Fruit fly (Drosophila melanogaster): ENCODE data around the gene CG43125.

The CG43125 gene

dm6 chr3R:28292498-28292897 lies 29.1 kb upstream of the CG43125 start, which contains the start of gene Mst98Cb:
Mst98Cb (plus strand) TSS chr3R:28292798.
- no peak for TF ChIP-seq ey (GFP tag; optimal IDR thresholded peaks at IDR 0.05)
- TF ChIP-seq dl (GFP tag; optimal IDR thresholded peaks at IDR 0.05; ENCODE audit: insufficient read depth in 1 of 2, partially characterized antibody in 2 of 2) = no peak
- TF ChIP-seq psq (GFP tag; optimal IDR thresholded peaks at IDR 0.05) = no peak
- TF ChIP-seq HLH106 (tag; optimal IDR thresholded peaks at IDR 0.05) = no peak
- no peak for TF ChIP-seq brk (GFP tag; optimal IDR thresholded peaks at IDR 0.05)
- no peak for TF ChIP-seq Sp1 (GFP tag; optimal IDR thresholded peaks at IDR 0.05)
- TF ChIP-seq Dif (GFP tag; optimal IDR thresholded peaks at IDR 0.05; ENCODE audit: partially characterized antibody) = no peak
- no peak for TF ChIP-seq lola (GFP tag; optimal IDR thresholded peaks at IDR 0.05)
- TF ChIP-seq GATAd (GFP tag; optimal IDR thresholded peaks at IDR 0.05) = no peak
- TF ChIP-seq woc (GFP tag; optimal IDR thresholded peaks at IDR 0.05) = no peak
- no peak for TF ChIP-seq CG9705 (GFP tag; optimal IDR thresholded peaks at IDR 0.05)
- no peak for TF ChIP-seq CG32264 (GFP tag; optimal IDR thresholded peaks at IDR 0.05)
- TF ChIP-seq Hr83 (GFP tag; optimal IDR thresholded peaks at IDR 0.05; ENCODE audit: poor library complexity, severe bottlenecking) = no peak
- no peak for TF ChIP-seq Abd-B (GFP tag; optimal IDR thresholded peaks at IDR 0.05)
- TF ChIP-seq h (GFP tag; optimal IDR thresholded peaks at IDR 0.05) = no peak
- TF ChIP-seq Myc (optimal IDR thresholded peaks at IDR 0.05) = no peak
- TF ChIP-seq dsf (GFP tag; optimal IDR thresholded peaks at IDR 0.05; ENCODE audit: borderline replicate concordance) = no peak
- TF ChIP-seq tai (GFP tag; optimal IDR thresholded peaks at IDR 0.05) = no peak
- no peak for TF ChIP-seq fru (GFP tag; optimal IDR thresholded peaks at IDR 0.05)
- no peak for TF ChIP-seq jim (GFP tag; optimal IDR thresholded peaks at IDR 0.05)

- TF ChIP-seq br (GFP tag; optimal IDR thresholded peaks at IDR 0.05) (no peak), Vsx2 (GFP tag; optimal IDR thresholded peaks at IDR 0.05; ENCODE audit: partially characterized antibody) (no peak), woc (GFP tag; optimal IDR thresholded peaks at IDR 0.05) (no peak), tai (GFP tag; optimal IDR thresholded peaks at IDR 0.05) (no peak), CG32264 (GFP tag; optimal IDR thresholded peaks at IDR 0.05) (no peak), dmrt93B (GFP tag; optimal IDR thresholded peaks at IDR 0.05) (no peak), Abd-B (GFP tag; optimal IDR thresholded peaks at IDR 0.05) (no peak), rgr (GFP tag; optimal IDR thresholded peaks at IDR 0.05) (no peak), Hr78 (GFP tag; optimal IDR thresholded peaks at IDR 0.05) (no peak)
These were observed 27.6 kb upstream of the CG43125 start, which contains the start of gene Mst98Ca for dm6 chr3R:28291038-28291437. Mst98Ca (plus strand) TSS chr3R:28291338.

- TF ChIP-seq fru (GFP tag; optimal IDR thresholded peaks at IDR 0.05) (no peak), tai (GFP tag; optimal IDR thresholded peaks at IDR 0.05) (no peak), Hr83 (GFP tag; optimal IDR thresholded peaks at IDR 0.05; ENCODE audit: poor library complexity, severe bottlenecking) (no peak), Hr78 (GFP tag; optimal IDR thresholded peaks at IDR 0.05) (no peak), jim (GFP tag; optimal IDR thresholded peaks at IDR 0.05) (no peak)
These were observed 20.0 kb upstream of the CG43125 start, which contains the start of gene CG34437 for dm6 chr3R:28283419-28283818. CG34437 (plus strand) TSS chr3R:28283719.

- TF ChIP-seq N (GFP tag; optimal IDR thresholded peaks at IDR 0.05) (no peak), lola (GFP tag; optimal IDR thresholded peaks at IDR 0.05) (no peak), OdsH (GFP tag; optimal IDR thresholded peaks at IDR 0.05) (no peak), Dif (GFP tag; optimal IDR thresholded peaks at IDR 0.05; ENCODE audit: partially characterized antibody) (no peak), Hr83 (GFP tag; optimal IDR thresholded peaks at IDR 0.05; ENCODE audit: poor library complexity, severe bottlenecking) (no peak)
These were observed 18.9 kb upstream of the CG43125 start, which contains the start of gene CG34436 for dm6 chr3R:28282280-28282679. CG34436 (plus strand) TSS chr3R:28282580.

dm6 chr3R:28264673-28265072 lies 1.3 kb upstream of the CG43125 start, which contains the start of gene CG43124:
CG43124 (minus strand) TSS chr3R:28264773.
- no peak for TF ChIP-seq usp (GFP tag; optimal IDR thresholded peaks at IDR 0.05)
- TF ChIP-seq sv (GFP tag; optimal IDR thresholded peaks at IDR 0.05) = no peak
- TF ChIP-seq woc (GFP tag; optimal IDR thresholded peaks at IDR 0.05) = no peak
- no peak for TF ChIP-seq rgr (GFP tag; optimal IDR thresholded peaks at IDR 0.05)
- no peak for TF ChIP-seq Jra (GFP tag; optimal IDR thresholded peaks at IDR 0.05)
- no peak for TF ChIP-seq Dif (GFP tag; optimal IDR thresholded peaks at IDR 0.05; ENCODE audit: partially characterized antibody)
- no peak for TF ChIP-seq ey (GFP tag; optimal IDR thresholded peaks at IDR 0.05)
- TF ChIP-seq Abd-B (GFP tag; optimal IDR thresholded peaks at IDR 0.05) = no peak
- TF ChIP-seq Hr83 (GFP tag; optimal IDR thresholded peaks at IDR 0.05; ENCODE audit: poor library complexity, severe bottlenecking) = no peak
- TF ChIP-seq Mio (GFP tag; optimal IDR thresholded peaks at IDR 0.05) = no peak
- no peak for TF ChIP-seq dmrt93B (GFP tag; optimal IDR thresholded peaks at IDR 0.05)
- no peak for TF ChIP-seq psq (GFP tag; optimal IDR thresholded peaks at IDR 0.05)
- TF ChIP-seq Sp1 (GFP tag; optimal IDR thresholded peaks at IDR 0.05) = no peak
- TF ChIP-seq jim (GFP tag; optimal IDR thresholded peaks at IDR 0.05) = no peak
- TF ChIP-seq Rel (GFP tag; optimal IDR thresholded peaks at IDR 0.05) = no peak
- TF ChIP-seq Rel (tag; optimal IDR thresholded peaks at IDR 0.05) = no peak
- TF ChIP-seq foxo (GFP tag; optimal IDR thresholded peaks at IDR 0.05) = no peak
- TF ChIP-seq pan (optimal IDR thresholded peaks at IDR 0.05) = no peak
- TF ChIP-seq br (GFP tag; optimal IDR thresholded peaks at IDR 0.05) = no peak
- TF ChIP-seq dsf (GFP tag; optimal IDR thresholded peaks at IDR 0.05; ENCODE audit: borderline replicate concordance) = no peak
